Worm (Caenorhabditis elegans) whole organism, L4/young adult: ENCODE data around the gene ZK512.7.

Experiments
- W03F9.2 ChIP-seq: fragments of 150-350 bp; optimal IDR thresholded peaks from 2 replicates; lab custom pipeline; 2014; ENCODE audit warnings: missing biosample characterization, missing genetic modification characterization
- dao-5 ChIP-seq: sonication (generic microtip); optimal IDR thresholded peaks from 2 replicates; lab custom pipeline; 2016; ENCODE audit warnings: missing genotype, missing genetic modification characterization, moderate library complexity, missing compliant biosample characterization
- him-1 ChIP-seq: sonication (generic microtip); optimal IDR thresholded peaks from 2 replicates; lab custom pipeline; 2016; ENCODE audit warnings: missing genotype, missing genetic modification reagents, missing genetic modification characterization, missing compliant biosample characterization

DNA sequence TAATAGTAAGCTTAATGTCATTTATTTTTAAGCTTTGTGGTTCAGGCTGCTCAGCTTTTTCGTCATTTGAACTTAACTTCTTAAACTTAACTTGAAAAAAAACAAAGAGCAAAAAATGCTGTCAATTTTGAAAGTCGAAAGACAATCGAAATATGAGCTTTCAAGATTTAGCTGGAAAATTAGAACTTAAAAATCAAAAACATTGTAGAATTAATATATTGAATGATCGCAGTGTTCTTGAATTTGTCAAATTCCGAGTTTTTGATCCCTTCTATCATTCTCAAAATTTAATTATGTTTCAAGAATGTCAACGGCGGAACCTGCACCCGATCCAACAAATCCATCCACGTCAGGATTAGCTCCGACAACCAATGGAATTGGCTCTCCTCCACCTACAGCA, 42.7 kb upstream of the ZK512.7 start, which contains the start of gene tax-4:
- TF ChIP-seq dao-5 (tag; lab: Kevin White, UChicago) (no peak), him-1 (tag; lab: Kevin White, UChicago) (no peak), W03F9.2 (no peak)
